Fruit fly (Drosophila melanogaster) whole organism, embryonic: Measurements from ENCODE around the gene Alp5.
A peak's percentile ranks its signal among the peaks of the same experiment; 100 is the strongest.

Experiments used
- CG10321 ChIP-seq: fragments of 200-800 bp; sonication (Bioruptor generic); IDR thresholded peaks from 2 replicates; pipeline ENCODE4 v1.3.6; 2022; ENCODE audit warnings: missing biosample characterization, missing genetic modification characterization
- CG12155 ChIP-seq: fragments of 200-800 bp; sonication (Bioruptor generic); optimal IDR thresholded peaks from 3 replicates; lab custom pipeline; 2016; ENCODE audit warnings: missing biosample characterization, missing genetic modification characterization
- CG12942 ChIP-seq: fragments of 200-800 bp; sonication (Bioruptor generic); optimal IDR thresholded peaks from 3 replicates; lab custom pipeline; 2016; ENCODE audit warnings: missing biosample characterization, missing genetic modification characterization
- CG13296 ChIP-seq: fragments of 200-800 bp; sonication (Bioruptor generic); optimal IDR thresholded peaks from 3 replicates; lab custom pipeline; 2018; ENCODE audit warnings: missing biosample characterization, mild to moderate bottlenecking, missing genetic modification characterization
- CG15514 ChIP-seq: fragments of 200-800 bp; sonication (Bioruptor generic); optimal IDR thresholded peaks from 3 replicates; lab custom pipeline; 2017; ENCODE audit warnings: missing biosample characterization, missing genetic modification characterization, mild to moderate bottlenecking, moderate library complexity, missing genetic modification reagents
- CG1647 ChIP-seq: fragments of 200-800 bp; sonication (Bioruptor generic); optimal IDR thresholded peaks from 3 replicates; lab custom pipeline; 2016; ENCODE audit warnings: missing biosample characterization, missing genetic modification characterization
- CG17359 ChIP-seq: fragments of 200-800 bp; sonication (Bioruptor generic); optimal IDR thresholded peaks from 3 replicates; lab custom pipeline; 2018; ENCODE audit warnings: missing biosample characterization, mild to moderate bottlenecking, missing genetic modification characterization, moderate library complexity
- CG17829 ChIP-seq: fragments of 200-800 bp; optimal IDR thresholded peaks from 2 replicates; lab custom pipeline; 2019; ENCODE audit warnings: missing biosample characterization, mild to moderate bottlenecking, missing genetic modification characterization, moderate library complexity
- CG18599 ChIP-seq: fragments of 200-800 bp; sonication (Bioruptor generic); optimal IDR thresholded peaks from 3 replicates; lab custom pipeline; 2017; ENCODE audit warnings: missing biosample characterization, missing genetic modification characterization, mild to moderate bottlenecking, moderate library complexity, missing genetic modification reagents
- CG2116 ChIP-seq: fragments of 200-800 bp; sonication (Bioruptor generic); optimal IDR thresholded peaks from 3 replicates; lab custom pipeline; 2018; ENCODE audit warnings: missing biosample characterization, mild to moderate bottlenecking, missing genetic modification characterization
- CG2678 ChIP-seq: fragments of 200-800 bp; sonication (Bioruptor generic); optimal IDR thresholded peaks from 3 replicates; lab custom pipeline; 2019; ENCODE audit warnings: missing biosample characterization, mild to moderate bottlenecking, missing genetic modification characterization, moderate library complexity
- CG3065 ChIP-seq: fragments of 200-800 bp; sonication (Bioruptor generic); optimal IDR thresholded peaks from 2 replicates; lab custom pipeline; 2016; ENCODE audit warnings: missing biosample characterization, missing genetic modification characterization
- CG4328 ChIP-seq: fragments of 200-800 bp; sonication (Bioruptor generic); optimal IDR thresholded peaks from 3 replicates; lab custom pipeline; 2017; ENCODE audit warnings: missing biosample characterization, missing genetic modification reagents, missing genetic modification characterization
- CG4730 ChIP-seq: fragments of 200-800 bp; sonication (Bioruptor generic); IDR thresholded peaks from 2 replicates; pipeline ENCODE4 v1.3.6; 2022; ENCODE audit warnings: missing biosample characterization, missing genetic modification characterization
- CG5953 ChIP-seq: fragments of 200-800 bp; sonication (Bioruptor generic); IDR thresholded peaks from 2 replicates; pipeline ENCODE4 v1.3.6; 2022; ENCODE audit warnings: missing biosample characterization, missing genetic modification characterization
- CG6765 ChIP-seq: fragments of 200-800 bp; sonication (Bioruptor generic); optimal IDR thresholded peaks from 3 replicates; lab custom pipeline; 2017; ENCODE audit warnings: missing biosample characterization, mild to moderate bottlenecking, missing genetic modification characterization
- CG7271 ChIP-seq: fragments of 200-800 bp; sonication (Bioruptor generic); optimal IDR thresholded peaks from 2 replicates; lab custom pipeline; 2018; ENCODE audit warnings: missing biosample characterization, mild to moderate bottlenecking, missing genetic modification characterization, moderate library complexity
- CG7839 ChIP-seq: fragments of 200-800 bp; sonication (Bioruptor generic); optimal IDR thresholded peaks from 3 replicates; lab custom pipeline; 2018; ENCODE audit warnings: missing biosample characterization, mild to moderate bottlenecking, missing genetic modification characterization, moderate library complexity
- CG7928 ChIP-seq: fragments of 200-800 bp; sonication (Bioruptor generic); optimal IDR thresholded peaks from 2 replicates; lab custom pipeline; 2017; ENCODE audit warnings: missing biosample characterization, mild to moderate bottlenecking, missing genetic modification characterization
- CG8944 ChIP-seq: fragments of 200-800 bp; sonication (Bioruptor generic); optimal IDR thresholded peaks from 3 replicates; lab custom pipeline; 2016; ENCODE audit warnings: missing biosample characterization, missing genetic modification characterization
- CG9727 ChIP-seq: fragments of 200-800 bp; sonication (Bioruptor generic); optimal IDR thresholded peaks from 3 replicates; lab custom pipeline; 2017; ENCODE audit warnings: missing biosample characterization, mild to moderate bottlenecking, missing genetic modification characterization
- CG9817 ChIP-seq: fragments of 200-800 bp; sonication (Bioruptor generic); optimal IDR thresholded peaks from 2 replicates; lab custom pipeline; 2018; ENCODE audit warnings: missing biosample characterization, mild to moderate bottlenecking, missing genetic modification characterization, moderate library complexity
- Camta ChIP-seq: fragments of 200-800 bp; sonication (Bioruptor generic); optimal IDR thresholded peaks from 2 replicates; lab custom pipeline; 2016; ENCODE audit warnings: missing biosample characterization, missing genetic modification characterization
- CkIIα-i1 ChIP-seq: fragments of 200-800 bp; sonication (Bioruptor generic); IDR thresholded peaks from 2 replicates; pipeline ENCODE4 v1.3.6; 2022; ENCODE audit warnings: missing biosample characterization, missing genetic modification characterization
- HLH54F ChIP-seq: fragments of 200-800 bp; sonication (Bioruptor generic); optimal IDR thresholded peaks from 3 replicates; lab custom pipeline; 2016; ENCODE audit warnings: missing biosample characterization, missing genetic modification characterization
- Hr51 ChIP-seq, 2 experiments: fragments of 200-800 bp; sonication (Bioruptor generic); optimal IDR thresholded peaks; 2 replicates in 1 of 2; 3 replicates in 1 of 2; lab custom pipeline; 2016 to 2018; ENCODE audit warnings: missing biosample characterization in 2 of 2, missing genetic modification characterization in 2 of 2, mild to moderate bottlenecking in 1 of 2, moderate library complexity in 1 of 2
- NfI ChIP-seq: fragments of 200-800 bp; sonication (Bioruptor generic); optimal IDR thresholded peaks from 3 replicates; lab custom pipeline; 2018; ENCODE audit warnings: missing biosample characterization, mild to moderate bottlenecking, missing genetic modification characterization, moderate library complexity
- Ptx1 ChIP-seq: fragments of 200-800 bp; sonication (Bioruptor generic); IDR thresholded peaks from 2 replicates; pipeline ENCODE4 v1.3.6; 2022; ENCODE audit warnings: missing biosample characterization, missing genetic modification characterization
- Six4 ChIP-seq: fragments of 200-800 bp; sonication (Bioruptor generic); optimal IDR thresholded peaks from 2 replicates; lab custom pipeline; 2016; ENCODE audit warnings: missing biosample characterization, missing genetic modification characterization
- Sox102F ChIP-seq: fragments of 200-800 bp; sonication (Bioruptor generic); optimal IDR thresholded peaks from 2 replicates; lab custom pipeline; 2018; ENCODE audit warnings: missing biosample characterization, mild to moderate bottlenecking, missing genetic modification characterization, moderate library complexity
- Vsx1 ChIP-seq: fragments of 200-800 bp; sonication (Bioruptor generic); optimal IDR thresholded peaks from 2 replicates; lab custom pipeline; 2017; ENCODE audit warnings: missing biosample characterization, mild to moderate bottlenecking, missing genetic modification characterization, missing genetic modification reagents
- abd-A ChIP-seq: fragments of 200-800 bp; sonication (Bioruptor generic); optimal IDR thresholded peaks from 3 replicates; lab custom pipeline; 2019; ENCODE audit warnings: missing biosample characterization, mild to moderate bottlenecking, missing genetic modification characterization, moderate library complexity
- al ChIP-seq: fragments of 200-800 bp; sonication (Bioruptor generic); IDR thresholded peaks from 2 replicates; pipeline ENCODE4 v1.3.6; 2022; ENCODE audit warnings: missing biosample characterization, missing genetic modification characterization
- ap ChIP-seq: fragments of 200-800 bp; sonication (Bioruptor generic); IDR thresholded peaks from 2 replicates; pipeline ENCODE4 v1.3.6; 2022; ENCODE audit warnings: missing biosample characterization, missing genetic modification characterization
- bab2 ChIP-seq: fragments of 200-800 bp; sonication (Bioruptor generic); optimal IDR thresholded peaks from 2 replicates; lab custom pipeline; 2016; ENCODE audit warnings: missing biosample characterization, missing genetic modification characterization
- bigmax ChIP-seq: fragments of 200-800 bp; sonication (Bioruptor generic); optimal IDR thresholded peaks from 2 replicates; lab custom pipeline; 2018; ENCODE audit warnings: missing biosample characterization, mild to moderate bottlenecking, missing genetic modification characterization
- br ChIP-seq: fragments of >200 bp; optimal IDR thresholded peaks from 2 replicates; lab custom pipeline; 2017
- cad ChIP-seq: fragments of >200 bp; optimal IDR thresholded peaks from 2 replicates; lab custom pipeline; 2017; ENCODE audit warnings: missing biosample characterization, missing genetic modification characterization
- disco-r ChIP-seq: fragments of 200-800 bp; sonication (Bioruptor generic); optimal IDR thresholded peaks from 2 replicates; lab custom pipeline; 2016; ENCODE audit warnings: missing biosample characterization, missing genetic modification characterization
- dmrt99B ChIP-seq: fragments of 200-800 bp; sonication (Bioruptor generic); optimal IDR thresholded peaks from 2 replicates; lab custom pipeline; 2018; ENCODE audit warnings: missing biosample characterization, mild to moderate bottlenecking, missing genetic modification characterization, moderate library complexity
- ind ChIP-seq: fragments of 200-800 bp; sonication (Bioruptor generic); optimal IDR thresholded peaks from 3 replicates; lab custom pipeline; 2016; ENCODE audit warnings: missing biosample characterization, missing genetic modification characterization
- ken ChIP-seq: fragments of 200-800 bp; sonication (Bioruptor generic); IDR thresholded peaks from 3 replicates; pipeline ENCODE4 v1.3.6; 2022; ENCODE audit warnings: missing biosample characterization, missing genetic modification characterization
- klu ChIP-seq: fragments of 200-800 bp; sonication (Bioruptor generic); IDR thresholded peaks from 2 replicates; pipeline ENCODE4 v1.3.6; 2022; ENCODE audit warnings: missing biosample characterization, missing genetic modification characterization
- nerfin-1 ChIP-seq: fragments of 200-800 bp; sonication (Bioruptor generic); optimal IDR thresholded peaks from 3 replicates; lab custom pipeline; 2019; ENCODE audit warnings: missing biosample characterization, mild to moderate bottlenecking, missing genetic modification characterization, moderate library complexity
- peb ChIP-seq: fragments of 200-800 bp; sonication (Bioruptor generic); IDR thresholded peaks from 2 replicates; pipeline ENCODE4 v1.3.6; 2022; ENCODE audit warnings: missing biosample characterization, missing genetic modification characterization
- pum ChIP-seq: fragments of 200-800 bp; sonication (Bioruptor generic); optimal IDR thresholded peaks from 2 replicates; lab custom pipeline; 2016; ENCODE audit warnings: missing biosample characterization, missing genetic modification characterization
- sug ChIP-seq: fragments of 200-800 bp; optimal IDR thresholded peaks from 2 replicates; lab custom pipeline; 2019; ENCODE audit warnings: missing biosample characterization, mild to moderate bottlenecking, missing genetic modification characterization, moderate library complexity
- tgo ChIP-seq: fragments of 200-800 bp; sonication (Bioruptor generic); IDR thresholded peaks from 3 replicates; pipeline ENCODE4 v1.3.6; 2022; ENCODE audit warnings: missing biosample characterization, missing genetic modification characterization
- wek ChIP-seq: fragments of 200-800 bp; sonication (Bioruptor generic); optimal IDR thresholded peaks from 3 replicates; lab custom pipeline; 2018; ENCODE audit warnings: missing biosample characterization, mild to moderate bottlenecking, missing genetic modification characterization, moderate library complexity
- yki ChIP-seq: fragments of >200 bp; optimal IDR thresholded peaks from 3 replicates; lab custom pipeline; 2018
- z ChIP-seq: fragments of 200-800 bp; sonication (Bioruptor generic); IDR thresholded peaks from 3 replicates; pipeline ENCODE4 v1.3.6; 2022; ENCODE audit warnings: missing biosample characterization, missing genetic modification characterization

The Alp5 gene

dm6 chr3R:21017464-21018080 is 10.8 kb upstream of the Alp5 start, which contains the start of gene Rlip (continued):
- TF ChIP-seq CG7928 (no peak), Hr51 (GFP tag; optimal IDR thresholded peaks at IDR 0.05; lab: Kevin White, UChicago) (no peak), CG2116 (GFP tag; lab: Kevin White, UChicago) (peak; percentile 65), HLH54F (GFP tag; lab: Kevin White, UChicago) (peak; percentile 29), klu (peak; percentile 29; the same call in 1 of the 2 replicates), CG7839 (tag; lab: Kevin White, UChicago) (peak; percentile 56), CG6765 (GFP tag; lab: Kevin White, UChicago) (no peak), CG3065 (no peak), CG1647 (GFP tag; lab: Kevin White, UChicago) (peak; percentile 53), CG13296 (peak; percentile 15), wek (GFP tag; lab: Kevin White, UChicago) (no peak), CG17359 (tag; lab: Kevin White, UChicago) (peak; percentile 24), yki (lab: Kevin White, UChicago) (no peak), CG4328 (no peak), CG4730 (GFP tag; lab: Robert Waterston, UW) (no peak), Ptx1 (GFP tag; lab: Robert Waterston, UW) (peak; percentile 34; the same call in 1 of the 2 replicates), CG15514 (GFP tag; lab: Kevin White, UChicago) (peak; percentile 66), ind (GFP tag; lab: Kevin White, UChicago) (peak; percentile 41), dmrt99B (tag; lab: Kevin White, UChicago) (peak; percentile 12), pum (GFP tag; lab: Kevin White, UChicago) (peak; percentile 46), bigmax (GFP tag; lab: Kevin White, UChicago) (no peak), ap (GFP tag; lab: Robert Waterston, UW) (no peak), bab2 (peak; percentile 45), Six4 (GFP tag; lab: Kevin White, UChicago) (peak; percentile 12), abd-A (tag; lab: Kevin White, UChicago) (no peak), ken (GFP tag; lab: Robert Waterston, UW) (peak; percentile 55; the same call in 2 of the 3 replicates), cad (no peak), CG8944 (GFP tag; lab: Kevin White, UChicago) (peak; percentile 60), br (lab: Kevin White, UChicago) (no peak), CG12155 (GFP tag; lab: Kevin White, UChicago) (peak; percentile 25), Sox102F (GFP tag; lab: Kevin White, UChicago) (peak; percentile 34), CG2678 (peak; percentile 20), al (GFP tag; lab: Robert Waterston, UW) (no peak), CG17829 (peak; percentile 34), tgo (GFP tag; lab: Robert Waterston, UW) (0 out of 3 replicates have a peak, but pooled peaks have one; percentile 40), nerfin-1 (tag; lab: Kevin White, UChicago) (no peak), NfI (GFP tag; lab: Kevin White, UChicago) (peak; percentile 46), CG7271 (tag; lab: Kevin White, UChicago) (no peak), CG9817 (tag; lab: Kevin White, UChicago) (peak; percentile 47), CG10321 (GFP tag; lab: Robert Waterston, UW) (no peak), sug (tag; lab: Kevin White, UChicago) (peak; percentile 56), CG12942 (GFP tag; lab: Kevin White, UChicago) (peak; percentile 23), CG18599 (GFP tag; lab: Kevin White, UChicago) (peak; percentile 35), z (GFP tag; lab: Robert Waterston, UW) (no peak), CG9727 (GFP tag; lab: Kevin White, UChicago) (no peak), disco-r (peak; percentile 1), CG5953 (GFP tag; lab: Robert Waterston, UW) (no peak), Vsx1 (no peak), CkIIα-i1 (no peak), Camta (GFP tag; lab: Kevin White, UChicago) (peak; percentile 50), peb (no peak)
